Fruit fly (Drosophila melanogaster): ENCODE measurements around the gene tty.

dm6 chrX:21282035-21282434 is 57.4 kb downstream of the tty start:
- no peak for TF ChIP-seq CG11696 (GFP tag; IDR thresholded peaks at IDR 0.05)
- TF ChIP-seq pan (optimal IDR thresholded peaks at IDR 0.05), result no peak
- TF ChIP-seq pan (GFP tag; optimal IDR thresholded peaks at IDR 0.05 in 1 of 2, IDR thresholded peaks at IDR 0.05 in 1 of 2), result no peak
- TF ChIP-seq CG13775 (GFP tag; optimal IDR thresholded peaks at IDR 0.05), result no peak
- TF ChIP-seq CG14860 (GFP tag; IDR thresholded peaks at IDR 0.05; ENCODE audit: partially characterized antibody), result no peak
- peak; percentile 29; the same call in 1 of the 2 replicates for TF ChIP-seq H2.0 (GFP tag; IDR thresholded peaks at IDR 0.05)
- TF ChIP-seq grau (tag; optimal IDR thresholded peaks at IDR 0.05), result peak; percentile 4
- no peak for TF ChIP-seq CG10654 (GFP tag; optimal IDR thresholded peaks at IDR 0.05)
- TF ChIP-seq Adf1 (GFP tag; IDR thresholded peaks at IDR 0.05), result no peak
- TF ChIP-seq CG4707 (GFP tag; optimal IDR thresholded peaks at IDR 0.05), result no peak
